Fruit fly (Drosophila melanogaster) whole organism, prepupa: ENCODE results near the gene Vinc.

Source experiments
- Blimp-1 ChIP-seq: fragments of 200-800 bp; sonication (Bioruptor generic); optimal IDR thresholded peaks from 3 replicates; lab custom pipeline; 2017; ENCODE audit warnings: missing biosample characterization, missing genetic modification characterization, mild to moderate bottlenecking, moderate library complexity, missing genetic modification reagents
- CG10631 ChIP-seq: fragments of 200-800 bp; sonication (Bioruptor generic); optimal IDR thresholded peaks from 2 replicates; lab custom pipeline; 2016; ENCODE audit warnings: missing biosample characterization, missing genetic modification characterization
- CG10669 ChIP-seq: fragments of 200-800 bp; sonication (Bioruptor generic); optimal IDR thresholded peaks from 3 replicates; lab custom pipeline; 2018; ENCODE audit warnings: missing biosample characterization, mild to moderate bottlenecking, missing genetic modification characterization, moderate library complexity
- CG15336 ChIP-seq: fragments of 200-800 bp; sonication (Bioruptor generic); IDR thresholded peaks from 2 replicates; pipeline ENCODE4 v1.3.6; 2022; ENCODE audit warnings: missing biosample characterization, missing genetic modification characterization
- CG1621 ChIP-seq: fragments of 200-800 bp; sonication (Bioruptor generic); optimal IDR thresholded peaks from 3 replicates; lab custom pipeline; 2018; ENCODE audit warnings: missing biosample characterization, mild to moderate bottlenecking, missing genetic modification characterization
- CG16779 ChIP-seq: fragments of 200-800 bp; sonication (Bioruptor generic); optimal IDR thresholded peaks from 3 replicates; lab custom pipeline; 2017; ENCODE audit warnings: missing biosample characterization, mild to moderate bottlenecking, missing genetic modification characterization
- CG3032 ChIP-seq: fragments of 200-800 bp; optimal IDR thresholded peaks from 2 replicates; lab custom pipeline; 2019; ENCODE audit warnings: missing biosample characterization, mild to moderate bottlenecking, missing genetic modification characterization, moderate library complexity
- CG32006 ChIP-seq: fragments of 200-800 bp; sonication (Bioruptor generic); optimal IDR thresholded peaks from 3 replicates; lab custom pipeline; 2017; ENCODE audit warnings: missing biosample characterization, mild to moderate bottlenecking, missing genetic modification characterization
- CG6163 ChIP-seq: fragments of 200-800 bp; sonication (Bioruptor generic); IDR thresholded peaks from 3 replicates; pipeline ENCODE4 v1.3.6; 2022; ENCODE audit warnings: missing biosample characterization, missing genetic modification characterization
- CG6276 ChIP-seq: fragments of 200-800 bp; sonication (Bioruptor generic); optimal IDR thresholded peaks from 2 replicates; lab custom pipeline; 2017; ENCODE audit warnings: missing biosample characterization, mild to moderate bottlenecking, missing genetic modification characterization
- CG7368 ChIP-seq: fragments of 200-800 bp; sonication (Bioruptor generic); optimal IDR thresholded peaks from 3 replicates; lab custom pipeline; 2016; ENCODE audit warnings: missing biosample characterization, missing genetic modification characterization
- CG8119 ChIP-seq: fragments of 200-800 bp; sonication (Bioruptor generic); IDR thresholded peaks from 3 replicates; pipeline ENCODE4 v1.3.6; 2022; ENCODE audit warnings: missing biosample characterization, missing genetic modification characterization
- CG8319 ChIP-seq: fragments of 200-800 bp; sonication (Bioruptor generic); optimal IDR thresholded peaks from 3 replicates; lab custom pipeline; 2016; ENCODE audit warnings: missing biosample characterization, missing genetic modification characterization
- CG9139 ChIP-seq: fragments of 200-800 bp; sonication (Bioruptor generic); optimal IDR thresholded peaks from 3 replicates; lab custom pipeline; 2017; ENCODE audit warnings: missing biosample characterization, mild to moderate bottlenecking, missing genetic modification characterization
- Eip75B ChIP-seq: fragments of 200-800 bp; sonication (Bioruptor generic); optimal IDR thresholded peaks from 3 replicates; lab custom pipeline; 2016; ENCODE audit warnings: missing biosample characterization, missing genetic modification characterization
- Eip78C ChIP-seq: fragments of 200-800 bp; sonication (Bioruptor generic); peaks from one replicate; lab custom pipeline; 2016; ENCODE audit warnings: missing biosample characterization, missing genetic modification characterization
- Eip93F ChIP-seq: fragments of 200-800 bp; sonication (Bioruptor generic); optimal IDR thresholded peaks from 2 replicates; lab custom pipeline; 2016; ENCODE audit warnings: missing biosample characterization, mild to moderate bottlenecking, missing genetic modification characterization
- Hr38 ChIP-seq: sonication (Bioruptor generic); optimal IDR thresholded peaks from 2 replicates; lab custom pipeline; 2016; ENCODE audit warnings: missing biosample characterization, missing genetic modification characterization
- Hr39 ChIP-seq: fragments of 200-800 bp; sonication (Bioruptor generic); optimal IDR thresholded peaks from 2 replicates; lab custom pipeline; 2016; ENCODE audit warnings: missing biosample characterization, missing genetic modification characterization
- Hr4 ChIP-seq: fragments of 200-800 bp; sonication (Bioruptor generic); optimal IDR thresholded peaks from 3 replicates; lab custom pipeline; 2016; ENCODE audit warnings: missing biosample characterization, missing genetic modification characterization
- Lpt ChIP-seq: fragments of 200-800 bp; sonication (Bioruptor generic); optimal IDR thresholded peaks from 3 replicates; lab custom pipeline; 2016; ENCODE audit warnings: missing biosample characterization, missing genetic modification characterization
- Sox102F ChIP-seq: fragments of 200-800 bp; sonication (Bioruptor generic); optimal IDR thresholded peaks from 2 replicates; lab custom pipeline; 2016; ENCODE audit warnings: missing biosample characterization, mild to moderate bottlenecking, missing genetic modification characterization
- Sox15 ChIP-seq: fragments of 200-800 bp; sonication (Bioruptor generic); optimal IDR thresholded peaks from 3 replicates; lab custom pipeline; 2016; ENCODE audit warnings: missing biosample characterization, missing genetic modification characterization
- achi ChIP-seq: fragments of 200-800 bp; sonication (Bioruptor generic); optimal IDR thresholded peaks from 3 replicates; lab custom pipeline; 2016; ENCODE audit warnings: missing biosample characterization, missing genetic modification characterization
- acj6 ChIP-seq: fragments of 200-800 bp; sonication (Bioruptor generic); optimal IDR thresholded peaks from 3 replicates; lab custom pipeline; 2016; ENCODE audit warnings: missing biosample characterization, missing genetic modification characterization
- dac ChIP-seq: fragments of 200-800 bp; sonication (Bioruptor generic); optimal IDR thresholded peaks from 2 replicates; lab custom pipeline; 2017; ENCODE audit warnings: missing biosample characterization, mild to moderate bottlenecking, missing genetic modification characterization
- dsx ChIP-seq: fragments of 200-800 bp; optimal IDR thresholded peaks from 3 replicates; lab custom pipeline; 2019; ENCODE audit warnings: missing biosample characterization, mild to moderate bottlenecking, missing genetic modification characterization, moderate library complexity; ENCODE audit not compliant: poor library complexity, severe bottlenecking
- eg ChIP-seq: fragments of 200-800 bp; sonication (Bioruptor generic); IDR thresholded peaks from 3 replicates; pipeline ENCODE4 v1.3.6; 2022; ENCODE audit warnings: missing biosample characterization, missing genetic modification characterization
- fd59A ChIP-seq: fragments of 200-800 bp; sonication (Bioruptor generic); optimal IDR thresholded peaks from 2 replicates; lab custom pipeline; 2017; ENCODE audit warnings: missing biosample characterization, mild to moderate bottlenecking, missing genetic modification characterization, missing genetic modification reagents
- fd85E ChIP-seq: fragments of 200-800 bp; sonication (Bioruptor generic); optimal IDR thresholded peaks from 3 replicates; lab custom pipeline; 2016; ENCODE audit warnings: missing biosample characterization, missing genetic modification characterization
- fkh ChIP-seq: fragments of 200-800 bp; sonication (Bioruptor generic); optimal IDR thresholded peaks from 3 replicates; lab custom pipeline; 2017; ENCODE audit warnings: missing biosample characterization, mild to moderate bottlenecking, missing genetic modification characterization, moderate library complexity
- lz ChIP-seq: fragments of 200-800 bp; sonication (Bioruptor generic); optimal IDR thresholded peaks from 3 replicates; lab custom pipeline; 2016; ENCODE audit warnings: missing biosample characterization, missing genetic modification characterization
- net ChIP-seq: fragments of 200-800 bp; sonication (Bioruptor generic); optimal IDR thresholded peaks from 3 replicates; lab custom pipeline; 2016; ENCODE audit warnings: missing biosample characterization, missing genetic modification characterization
- salr ChIP-seq, 2 experiments: fragments of 200-800 bp; sonication (Bioruptor generic); optimal IDR thresholded peaks; 3 replicates each; lab custom pipeline; 2016 to 2018; ENCODE audit warnings: missing biosample characterization in 2 of 2, missing genetic modification characterization in 2 of 2, mild to moderate bottlenecking in 1 of 2
- spab ChIP-seq: fragments of 200-800 bp; sonication (Bioruptor generic); optimal IDR thresholded peaks from 2 replicates; lab custom pipeline; 2017; ENCODE audit warnings: missing biosample characterization, mild to moderate bottlenecking, missing genetic modification characterization, missing genetic modification reagents
- ss ChIP-seq, 2 experiments: fragments of 200-800 bp; sonication (Bioruptor generic); optimal IDR thresholded peaks; 2 replicates in 1 of 2; 3 replicates in 1 of 2; lab custom pipeline; 2017 to 2018; ENCODE audit warnings: mild to moderate bottlenecking in 2 of 2, missing biosample characterization in 2 of 2, missing genetic modification characterization in 2 of 2, moderate library complexity in 1 of 2

Vinc gene

dm6 chrX:2258602-2259233 is 36.4 kb upstream of the Vinc start (continued):
- TF ChIP-seq spab (GFP tag; lab: Kevin White, UChicago) (no peak), net (GFP tag; lab: Kevin White, UChicago) (no peak), CG9139 (GFP tag; lab: Kevin White, UChicago) (peak; percentile 11), Eip93F (GFP tag; lab: Kevin White, UChicago) (no peak), CG10669 (GFP tag; lab: Kevin White, UChicago) (peak; percentile 18), CG10631 (GFP tag; lab: Kevin White, UChicago) (no peak), CG6276 (peak; percentile 30), CG15336 (peak; percentile 50; the same call in 1 of the 2 replicates), fkh (GFP tag; lab: Kevin White, UChicago) (no peak), dsx (GFP tag; lab: Kevin White, UChicago) (no peak), achi (GFP tag; lab: Kevin White, UChicago) (peak; percentile 30), acj6 (GFP tag; lab: Kevin White, UChicago) (no peak), Lpt (GFP tag; lab: Kevin White, UChicago) (no peak), ss (GFP tag; optimal IDR thresholded peaks at IDR 0.05; lab: Kevin White, UChicago) (peak in 1 of 2 experiments; percentile 39), CG16779 (tag; lab: Kevin White, UChicago) (no peak), salr (GFP tag; optimal IDR thresholded peaks at IDR 0.05; lab: Kevin White, UChicago) (no peak), CG1621 (tag; lab: Kevin White, UChicago) (no peak), Blimp-1 (no peak), dac (GFP tag; lab: Kevin White, UChicago) (peak; percentile 1), Sox102F (GFP tag; lab: Kevin White, UChicago) (no peak), Hr38 (GFP tag; lab: Kevin White, UChicago) (no peak), Sox15 (GFP tag; lab: Kevin White, UChicago) (no peak), Hr39 (GFP tag; lab: Kevin White, UChicago) (no peak), Eip75B (no peak)

dm6 chrX:2255035-2255434 is 32.7 kb upstream of the Vinc start:
- no peak for TF ChIP-seq lz (GFP tag; lab: Kevin White, UChicago)
- no peak for TF ChIP-seq fkh (GFP tag; lab: Kevin White, UChicago)
- TF ChIP-seq CG3032 (tag; lab: Kevin White, UChicago) = no peak
- TF ChIP-seq achi (GFP tag; lab: Kevin White, UChicago) = no peak
- TF ChIP-seq Hr38 (GFP tag; lab: Kevin White, UChicago) = no peak
- no peak for TF ChIP-seq Hr39 (GFP tag; lab: Kevin White, UChicago)
- no peak for TF ChIP-seq fd59A (GFP tag; lab: Kevin White, UChicago)
- no peak for TF ChIP-seq CG8119 (GFP tag; lab: Robert Waterston, UW)
- no peak for TF ChIP-seq CG1621 (tag; lab: Kevin White, UChicago)
- no peak for TF ChIP-seq Sox15 (GFP tag; lab: Kevin White, UChicago)

- TF ChIP-seq CG15336 (0 out of 2 replicates have a peak, but pooled peaks have one; percentile 8), CG6276 (peak; percentile 37), eg (GFP tag; lab: Robert Waterston, UW) (peak; percentile 70), Eip93F (GFP tag; lab: Kevin White, UChicago) (no peak), CG8319 (no peak), CG6163 (GFP tag; lab: Robert Waterston, UW) (peak; percentile 65; the same call in 2 of the 3 replicates), Eip78C (GFP tag; lab: Kevin White, UChicago) (peak; percentile 36)
These were observed 31.8 kb upstream of the Vinc start, which contains the start of gene CG3091 for dm6 chrX:2254020-2254626. Gene CG3091 (minus strand): TSS chrX:2254197.

- no peak for TF ChIP-seq Lpt (GFP tag; lab: Kevin White, UChicago)
- no peak for TF ChIP-seq CG32006 (GFP tag; lab: Kevin White, UChicago)
- no peak for TF ChIP-seq CG7368 (GFP tag; lab: Kevin White, UChicago)
- TF ChIP-seq CG10631 (GFP tag; lab: Kevin White, UChicago) = no peak
- TF ChIP-seq lz (GFP tag; lab: Kevin White, UChicago) = no peak
- TF ChIP-seq fd85E (GFP tag; lab: Kevin White, UChicago) = no peak
- TF ChIP-seq achi (GFP tag; lab: Kevin White, UChicago) = no peak
- no peak for TF ChIP-seq Hr4
- no peak for TF ChIP-seq Eip78C (GFP tag; lab: Kevin White, UChicago)
- TF ChIP-seq fd59A (GFP tag; lab: Kevin White, UChicago) = no peak
These were observed 29.3 kb upstream of the Vinc start, which contains the start of gene CG3191 for dm6 chrX:2251688-2252087. Gene CG3191 (minus strand): TSS chrX:2251993.
